Fruit fly (Drosophila melanogaster): ENCODE data around the gene Fpgs1.

Gene Fpgs1

DNA sequence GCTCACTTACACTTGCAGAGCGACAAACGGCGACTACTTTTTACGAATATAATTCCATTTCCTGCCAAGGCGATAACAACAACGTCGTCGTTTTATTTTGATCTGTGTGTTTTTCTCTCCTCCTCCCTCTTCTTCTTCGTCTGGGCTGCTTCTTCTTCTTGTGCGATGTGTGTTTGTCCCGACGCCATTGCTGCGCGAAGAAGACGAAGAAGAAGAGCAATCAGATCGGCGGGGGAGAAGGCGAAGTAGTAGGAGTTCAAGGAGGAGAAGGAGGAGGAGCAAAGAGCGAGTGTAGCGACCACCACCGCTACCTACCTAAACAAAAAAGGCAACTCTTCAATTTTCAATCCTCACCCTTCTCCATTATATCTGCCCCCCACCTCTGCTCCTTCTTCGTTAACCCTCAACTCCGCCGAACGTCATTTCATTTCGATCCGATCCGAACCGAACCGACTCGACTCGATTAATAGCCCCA lies 51.8 kb downstream of the Fpgs1 start (continued):
- no peak for TF ChIP-seq Hr78 (GFP tag; optimal IDR thresholded peaks at IDR 0.05)
- TF ChIP-seq Vsx2 (GFP tag; optimal IDR thresholded peaks at IDR 0.05; ENCODE audit: partially characterized antibody), result no peak
- peak; percentile 16 for TF ChIP-seq Sp1 (GFP tag; optimal IDR thresholded peaks at IDR 0.05)
- no peak for TF ChIP-seq brk (GFP tag; optimal IDR thresholded peaks at IDR 0.05)
- no peak for TF ChIP-seq foxo (GFP tag; optimal IDR thresholded peaks at IDR 0.05)
- TF ChIP-seq lola (GFP tag; optimal IDR thresholded peaks at IDR 0.05), result no peak
- TF ChIP-seq br (GFP tag; optimal IDR thresholded peaks at IDR 0.05), result no peak
- TF ChIP-seq Jra (GFP tag; optimal IDR thresholded peaks at IDR 0.05), result no peak
- TF ChIP-seq pan (optimal IDR thresholded peaks at IDR 0.05), result no peak
- TF ChIP-seq Dfd (GFP tag; optimal IDR thresholded peaks at IDR 0.05), result no peak

- TF ChIP-seq dmrt93B (GFP tag; optimal IDR thresholded peaks at IDR 0.05) (no peak), br (GFP tag; optimal IDR thresholded peaks at IDR 0.05) (no peak), Myc (optimal IDR thresholded peaks at IDR 0.05) (peak; percentile 66), Dfd (GFP tag; optimal IDR thresholded peaks at IDR 0.05) (no peak), psq (GFP tag; optimal IDR thresholded peaks at IDR 0.05) (no peak), rgr (GFP tag; optimal IDR thresholded peaks at IDR 0.05) (no peak), woc (GFP tag; optimal IDR thresholded peaks at IDR 0.05) (peak; percentile 41), fru (GFP tag; optimal IDR thresholded peaks at IDR 0.05) (peak; percentile 14)
Measured at dm6 chrX:12664117-12664783, 52.6 kb downstream of the Fpgs1 start.

Measured in whole organism, wandering third instar larva.